Worm (Caenorhabditis elegans) whole organism, early embryonic: ENCODE results near the gene clec-63.
A peak's percentile ranks its signal among the peaks of the same experiment; 100 is the strongest.

Experiments
- F13C5.2 ChIP-seq: sonication (generic microtip); optimal IDR thresholded peaks from 2 replicates; lab custom pipeline; 2017; ENCODE audit warnings: mild to moderate bottlenecking, missing genetic modification characterization, inconsistent platforms, missing compliant biosample characterization
- aly-1 ChIP-seq: sonication (generic microtip); optimal IDR thresholded peaks from 2 replicates; lab custom pipeline; 2016; ENCODE audit warnings: missing genetic modification characterization, missing compliant biosample characterization
- ama-1 ChIP-seq: fragments of 150-350 bp; optimal IDR thresholded peaks from 2 replicates; lab custom pipeline; 2014
- ceh-13 ChIP-seq: fragments of 200-800 bp; sonication (Bioruptor generic); optimal IDR thresholded peaks from 2 replicates; lab custom pipeline; 2018; ENCODE audit warnings: mild to moderate bottlenecking, missing genetic modification characterization, missing compliant biosample characterization
- ceh-36 ChIP-seq: sonication (generic microtip); optimal IDR thresholded peaks from 2 replicates; lab custom pipeline; 2016; ENCODE audit warnings: missing genetic modification characterization, inconsistent platforms, missing compliant biosample characterization
- ets-7 ChIP-seq: sonication (generic microtip); optimal IDR thresholded peaks from 2 replicates; lab custom pipeline; 2016; ENCODE audit warnings: missing genotype, missing genetic modification characterization, missing compliant biosample characterization
- flt-1 ChIP-seq: fragments of 200-800 bp; sonication (Bioruptor generic); IDR thresholded peaks from 2 replicates; pipeline ENCODE4 v1.3.6; 2022; ENCODE audit warnings: missing genetic modification characterization, missing compliant biosample characterization
- hmbx-1 ChIP-seq: sonication (generic microtip); optimal IDR thresholded peaks from 2 replicates; lab custom pipeline; 2016; ENCODE audit warnings: mild to moderate bottlenecking, missing genetic modification characterization, missing compliant biosample characterization
- hnd-1 ChIP-seq: sonication (generic microtip); optimal IDR thresholded peaks from 2 replicates; lab custom pipeline; 2016; ENCODE audit warnings: missing genetic modification characterization, missing compliant biosample characterization
- pes-1 ChIP-seq: fragments of 200-800 bp; sonication (Bioruptor generic); IDR thresholded peaks from 2 replicates; pipeline ENCODE4 v1.3.6; 2022; ENCODE audit warnings: missing genetic modification reagents, missing genetic modification characterization, missing compliant biosample characterization
- scrt-1 ChIP-seq: fragments of 200-800 bp; sonication (Bioruptor generic); IDR thresholded peaks from 2 replicates; pipeline ENCODE4 v1.3.6; 2022; ENCODE audit warnings: missing genetic modification characterization, missing compliant biosample characterization
- tbx-11 ChIP-seq: fragments of 200-800 bp; sonication (Bioruptor generic); IDR thresholded peaks from 2 replicates; pipeline ENCODE4 v1.3.6; 2022; ENCODE audit warnings: missing genetic modification characterization, missing compliant biosample characterization
- tbx-37 ChIP-seq: fragments of 200-800 bp; sonication (Bioruptor generic); conservative IDR thresholded peaks from 2 replicates; pipeline ENCODE4 v1.3.6; 2022; ENCODE audit warnings: missing genetic modification reagents, missing genetic modification characterization, missing compliant biosample characterization
- tra-4 ChIP-seq: sonication (generic microtip); optimal IDR thresholded peaks from 2 replicates; lab custom pipeline; 2017; ENCODE audit warnings: missing genetic modification characterization, missing compliant biosample characterization

DNA sequence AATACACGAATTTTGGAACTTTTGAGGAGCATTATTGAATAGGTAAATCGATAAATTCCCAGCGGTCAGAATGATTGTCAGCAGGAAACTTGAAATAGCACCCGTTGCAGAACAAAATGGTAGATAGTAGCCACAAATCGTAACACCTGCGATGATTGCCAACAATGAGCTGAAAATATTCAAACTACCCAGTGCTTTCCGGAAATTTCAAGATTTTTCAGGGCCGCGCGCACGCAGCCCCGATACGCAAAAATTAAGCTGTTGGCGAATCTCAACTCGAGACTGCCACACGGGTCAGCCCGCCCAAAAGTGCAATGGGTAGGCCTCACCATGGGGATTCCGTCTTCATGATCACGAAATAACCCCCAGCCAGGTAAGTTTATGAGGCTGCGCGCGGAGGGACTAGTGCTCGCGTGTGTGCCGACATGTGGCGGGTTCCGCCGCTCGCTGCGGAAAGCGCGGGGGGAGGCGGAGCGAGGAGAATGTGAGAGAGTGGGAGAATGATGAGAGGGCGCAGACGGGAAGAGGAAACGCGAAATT lies 49.2 kb downstream of the clec-63 start:
- TF ChIP-seq hnd-1 (tag; lab: Kevin White, UChicago) (no peak), ama-1 (lab: Kevin White, UChicago) (peak; percentile 97), aly-1 (tag; lab: Kevin White, UChicago) (peak; percentile 56), tra-4 (peak; percentile 88), ets-7 (tag; lab: Kevin White, UChicago) (peak; percentile 48), ceh-13 (GFP tag; lab: Kevin White, UChicago) (peak; percentile 21), tbx-11 (GFP tag; lab: Robert Waterston, UW) (peak; percentile 58), ceh-36 (tag; lab: Kevin White, UChicago) (peak; percentile 69), flt-1 (GFP tag; lab: Robert Waterston, UW) (peak; percentile 47; the same call in 1 of the 2 replicates), F13C5.2 (tag; lab: Kevin White, UChicago) (peak; percentile 82), scrt-1 (GFP tag; lab: Robert Waterston, UW) (peak; percentile 36; the same call in 1 of the 2 replicates), hmbx-1 (tag; lab: Kevin White, UChicago) (peak; percentile 66), tbx-37 (GFP tag; lab: Robert Waterston, UW) (peak; percentile 30; the same call in 1 of the 2 replicates), pes-1 (GFP tag; lab: Robert Waterston, UW) (peak; percentile 80; the same call in 1 of the 2 replicates)
